Worm (Caenorhabditis elegans): ENCODE data around the gene eif-3.L.
A peak's percentile ranks its signal among the peaks of the same experiment; 100 is the strongest.

The eif-3.L gene

DNA sequence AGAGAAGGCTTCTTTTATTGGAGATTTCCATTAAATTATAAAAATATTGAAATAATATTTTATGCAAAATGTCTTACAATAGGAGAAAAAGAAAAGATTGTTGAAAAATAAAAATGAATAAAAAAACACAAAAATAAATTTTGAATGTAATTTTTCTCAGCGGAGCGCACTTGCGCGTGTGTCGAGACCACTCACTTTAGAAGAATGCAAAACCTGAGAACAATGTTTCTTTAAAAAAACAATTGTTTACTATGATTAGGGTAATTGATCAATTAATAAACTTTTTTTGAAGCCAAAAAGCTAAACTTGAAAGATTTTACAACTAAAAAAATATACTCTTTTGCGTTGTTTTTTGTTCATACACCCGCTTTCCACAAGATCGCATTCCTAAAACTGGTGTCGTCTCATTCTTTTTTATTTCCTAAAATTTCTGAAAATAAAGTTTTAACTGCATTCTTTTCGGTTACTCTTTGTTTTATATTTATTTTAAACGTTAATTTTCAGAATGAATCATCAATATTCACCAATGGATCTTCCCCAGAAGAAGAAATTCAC lies 28.0 kb downstream of the eif-3.L start, which contains the start of gene ttc-4:
Gene ttc-4 (plus strand): TSS at position 505 of the 555 bp plus-strand sequence.
- TF ChIP-seq drap-1 (GFP tag; optimal IDR thresholded peaks at IDR 0.05) (no peak), ham-2 (GFP tag; optimal IDR thresholded peaks at IDR 0.05) (no peak), sptf-1 (tag; optimal IDR thresholded peaks at IDR 0.05) (peak; percentile 45), unc-62 (GFP tag; optimal IDR thresholded peaks at IDR 0.05) (no peak), lin-32 (GFP tag; optimal IDR thresholded peaks at IDR 0.05) (no peak), blmp-1 (tag; optimal IDR thresholded peaks at IDR 0.05) (no peak), unc-120 (tag; optimal IDR thresholded peaks at IDR 0.05; ENCODE audit: poor library complexity, severe bottlenecking) (no peak), nhr-237 (tag; optimal IDR thresholded peaks at IDR 0.05) (peak; percentile 68), lsy-2 (tag; optimal IDR thresholded peaks at IDR 0.05) (no peak), bed-3 (GFP tag; optimal IDR thresholded peaks at IDR 0.05) (no peak), elt-3 (tag; optimal IDR thresholded peaks at IDR 0.05) (no peak), pha-4 (tag; optimal IDR thresholded peaks at IDR 0.05) (no peak), sem-2 (GFP tag; optimal IDR thresholded peaks at IDR 0.05) (no peak), M03D4.4 (tag; optimal IDR thresholded peaks at IDR 0.05) (no peak), ztf-11 (tag; optimal IDR thresholded peaks at IDR 0.05) (no peak), mep-1 (tag; optimal IDR thresholded peaks at IDR 0.05) (peak; percentile 68), mls-2 (tag; optimal IDR thresholded peaks at IDR 0.05) (no peak), zip-8 (tag; optimal IDR thresholded peaks at IDR 0.05) (no peak), ces-1 (GFP tag; optimal IDR thresholded peaks at IDR 0.05) (peak; percentile 39), hlh-1 (tag; optimal IDR thresholded peaks at IDR 0.05) (no peak), nhr-2 (tag; optimal IDR thresholded peaks at IDR 0.05) (no peak)

ce11 chrII:5593377-5593932 lies 28.8 kb downstream of the eif-3.L start, which contains the start of gene cdc-14:
Gene cdc-14 (minus strand): TSS chrII:5593427.
- TF ChIP-seq pha-4 (tag; optimal IDR thresholded peaks at IDR 0.05) (no peak), lin-32 (GFP tag; optimal IDR thresholded peaks at IDR 0.05) (no peak), snpc-4 (tag; optimal IDR thresholded peaks at IDR 0.05) (no peak), cnd-1 (tag; optimal IDR thresholded peaks at IDR 0.05) (peak; percentile 47), sem-2 (GFP tag; optimal IDR thresholded peaks at IDR 0.05) (no peak), M03D4.4 (tag; optimal IDR thresholded peaks at IDR 0.05) (no peak), hlh-1 (tag; optimal IDR thresholded peaks at IDR 0.05) (peak; percentile 86), unc-62 (GFP tag; optimal IDR thresholded peaks at IDR 0.05) (peak; percentile 80), ham-2 (GFP tag; optimal IDR thresholded peaks at IDR 0.05) (no peak), nhr-237 (tag; optimal IDR thresholded peaks at IDR 0.05) (peak; percentile 39), nhr-12 (tag; optimal IDR thresholded peaks at IDR 0.05) (no peak), ceh-43 (GFP tag; optimal IDR thresholded peaks at IDR 0.05) (no peak), unc-120 (tag; optimal IDR thresholded peaks at IDR 0.05; ENCODE audit: poor library complexity, severe bottlenecking) (peak; percentile 74), mab-5 (tag; optimal IDR thresholded peaks at IDR 0.05) (no peak), nhr-2 (tag; optimal IDR thresholded peaks at IDR 0.05) (peak; percentile 2), nhr-28 (tag; optimal IDR thresholded peaks at IDR 0.05) (no peak), bed-3 (GFP tag; optimal IDR thresholded peaks at IDR 0.05) (no peak), elt-1 (tag; optimal IDR thresholded peaks at IDR 0.05; ENCODE audit: borderline replicate concordance, insufficient read depth) (no peak), unc-39 (tag; optimal IDR thresholded peaks at IDR 0.05) (no peak), ztf-11 (tag; optimal IDR thresholded peaks at IDR 0.05) (no peak), lin-13 (tag; optimal IDR thresholded peaks at IDR 0.05) (peak; percentile 81), drap-1 (GFP tag; optimal IDR thresholded peaks at IDR 0.05) (no peak), tbx-8 (GFP tag; optimal IDR thresholded peaks at IDR 0.05) (no peak), mls-2 (tag; optimal IDR thresholded peaks at IDR 0.05) (no peak), blmp-1 (tag; optimal IDR thresholded peaks at IDR 0.05) (no peak), mep-1 (tag; optimal IDR thresholded peaks at IDR 0.05) (peak; percentile 87), elt-3 (tag; optimal IDR thresholded peaks at IDR 0.05) (no peak), ces-1 (GFP tag; optimal IDR thresholded peaks at IDR 0.05) (peak; percentile 45), ceh-39 (tag; optimal IDR thresholded peaks at IDR 0.05) (peak; percentile 75), nhr-76 (tag; optimal IDR thresholded peaks at IDR 0.05) (no peak), sptf-1 (tag; optimal IDR thresholded peaks at IDR 0.05) (no peak), ceh-83 (GFP tag; optimal IDR thresholded peaks at IDR 0.05) (no peak), lsy-2 (tag; optimal IDR thresholded peaks at IDR 0.05) (peak; percentile 44), flh-1 (GFP tag; optimal IDR thresholded peaks at IDR 0.05) (no peak), zip-8 (tag; optimal IDR thresholded peaks at IDR 0.05) (no peak)

DNA sequence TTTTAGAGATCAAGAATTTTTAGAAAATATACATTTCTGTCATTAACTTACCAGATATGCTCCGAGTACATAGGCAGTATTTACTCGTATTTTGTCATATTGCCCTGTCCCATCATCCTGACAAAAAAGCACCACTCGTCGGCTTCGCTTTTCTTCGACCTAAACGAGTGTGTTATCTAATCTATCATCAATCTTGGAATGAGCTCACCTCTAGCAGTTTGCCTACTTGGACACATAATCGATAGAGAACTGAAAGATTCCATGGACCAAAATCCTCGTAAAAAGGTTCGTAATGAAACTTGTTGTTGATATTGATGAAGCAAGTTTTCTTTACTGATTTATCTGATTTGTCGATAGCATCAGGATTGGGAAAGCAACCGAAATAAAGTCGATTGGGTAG lies 29.4 kb downstream of the eif-3.L start:
- TF ChIP-seq nhr-237 (tag; optimal IDR thresholded peaks at IDR 0.05) (no peak), unc-62 (GFP tag; optimal IDR thresholded peaks at IDR 0.05) (no peak), unc-120 (tag; optimal IDR thresholded peaks at IDR 0.05; ENCODE audit: poor library complexity, severe bottlenecking) (no peak), cnd-1 (tag; optimal IDR thresholded peaks at IDR 0.05) (no peak), snpc-4 (tag; optimal IDR thresholded peaks at IDR 0.05) (no peak), mep-1 (tag; optimal IDR thresholded peaks at IDR 0.05) (no peak)
